Fruit fly (Drosophila melanogaster) whole organism, adult: ENCODE results near the gene Lamtor1.

Source experiments
- CG11617 ChIP-seq: fragments of 200-800 bp; sonication (Bioruptor generic); optimal IDR thresholded peaks from 2 replicates; lab custom pipeline; 2017; ENCODE audit warnings: mild to moderate bottlenecking, missing biosample characterization, missing genetic modification reagents, missing genetic modification characterization
- CG1620 ChIP-seq: fragments of 200-800 bp; sonication (Bioruptor generic); optimal IDR thresholded peaks from 2 replicates; lab custom pipeline; 2016; ENCODE audit warnings: missing biosample characterization, missing genetic modification characterization
- CG5204 ChIP-seq: fragments of 200-800 bp; sonication (Bioruptor generic); optimal IDR thresholded peaks from 2 replicates; lab custom pipeline; 2016; ENCODE audit warnings: missing biosample characterization, missing genetic modification characterization
- CG7045 ChIP-seq: fragments of 200-800 bp; sonication (Bioruptor generic); optimal IDR thresholded peaks from 2 replicates; lab custom pipeline; 2017; ENCODE audit warnings: missing biosample characterization, mild to moderate bottlenecking, missing genetic modification characterization
- Crg-1 ChIP-seq: fragments of 200-800 bp; sonication (Bioruptor generic); optimal IDR thresholded peaks from 2 replicates; lab custom pipeline; 2016; ENCODE audit warnings: missing biosample characterization, missing genetic modification characterization
- Hr96 ChIP-seq: fragments of 200-800 bp; sonication (Bioruptor generic); optimal IDR thresholded peaks from 2 replicates; lab custom pipeline; 2016; ENCODE audit warnings: missing biosample characterization, missing genetic modification characterization
- Mnt ChIP-seq: fragments of 200-800 bp; sonication (Bioruptor generic); optimal IDR thresholded peaks from 2 replicates; lab custom pipeline; 2016; ENCODE audit warnings: missing biosample characterization, mild to moderate bottlenecking, missing genetic modification characterization
- bab1 ChIP-seq: fragments of 200-800 bp; sonication (Bioruptor generic); optimal IDR thresholded peaks from 3 replicates; lab custom pipeline; 2019; ENCODE audit warnings: missing biosample characterization, mild to moderate bottlenecking, missing genetic modification characterization, moderate library complexity
- kay ChIP-seq: fragments of 200-800 bp; sonication (Bioruptor generic); peaks from one replicate; lab custom pipeline; 2016; ENCODE audit warnings: missing biosample characterization, missing genetic modification characterization, borderline replicate concordance
- tj ChIP-seq: fragments of 200-800 bp; sonication (Bioruptor generic); optimal IDR thresholded peaks from 3 replicates; lab custom pipeline; 2017; ENCODE audit warnings: missing biosample characterization, mild to moderate bottlenecking, missing genetic modification characterization, moderate library complexity
- toe ChIP-seq: fragments of 200-800 bp; sonication (Bioruptor generic); optimal IDR thresholded peaks from 2 replicates; lab custom pipeline; 2016; ENCODE audit warnings: missing biosample characterization, missing genetic modification characterization

DNA sequence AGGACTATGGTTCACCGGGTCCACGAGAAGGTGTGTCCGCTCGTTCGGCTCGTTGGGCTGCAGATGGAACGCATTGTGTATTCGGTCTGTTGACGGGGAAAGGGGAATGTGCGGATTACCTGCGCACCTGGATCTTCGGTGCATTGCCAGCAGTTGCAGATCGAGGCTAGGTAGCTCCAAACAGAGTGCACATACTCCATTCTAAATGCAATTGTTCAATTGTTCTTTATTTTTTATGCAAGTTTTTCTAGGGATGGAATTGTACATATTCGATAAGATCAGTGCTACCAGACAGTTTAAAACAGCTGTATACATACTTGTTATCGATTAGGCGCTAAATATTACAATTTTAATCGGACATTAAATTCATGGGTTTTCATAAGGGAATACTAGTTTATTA, at the start of gene Lamtor1:
- TF ChIP-seq tj (GFP tag; lab: Kevin White, UChicago) (no peak), CG11617 (GFP tag; lab: Kevin White, UChicago) (no peak), Mnt (GFP tag; lab: Kevin White, UChicago) (no peak), CG7045 (GFP tag; lab: Kevin White, UChicago) (no peak), bab1 (peak; percentile 27), CG5204 (no peak), kay (GFP tag; lab: Kevin White, UChicago) (no peak), Crg-1 (GFP tag; lab: Kevin White, UChicago) (no peak), CG1620 (GFP tag; lab: Kevin White, UChicago) (no peak), toe (GFP tag; lab: Kevin White, UChicago) (no peak), Hr96 (GFP tag; lab: Kevin White, UChicago) (no peak)
